Fruit fly (Drosophila melanogaster): ENCODE measurements around the gene CG3527.

Gene CG3527

dm6 chrX:4581769-4582168 is 30.0 kb downstream of the CG3527 start (continued):
- TF ChIP-seq Fer3 (tag; optimal IDR thresholded peaks at IDR 0.05) (no peak), CG10147 (GFP tag; optimal IDR thresholded peaks at IDR 0.05) (no peak), CG16863 (GFP tag; optimal IDR thresholded peaks at IDR 0.05) (peak; percentile 30), D19B (GFP tag; optimal IDR thresholded peaks at IDR 0.05) (no peak), CG9797 (GFP tag; optimal IDR thresholded peaks at IDR 0.05) (no peak), CG9932 (GFP tag; IDR thresholded peaks at IDR 0.05) (no peak), salm (tag; optimal IDR thresholded peaks at IDR 0.05) (no peak), tna (GFP tag; IDR thresholded peaks at IDR 0.05; ENCODE audit: partially characterized antibody) (no peak), Dll (GFP tag; IDR thresholded peaks at IDR 0.05; ENCODE audit: partially characterized antibody) (no peak), Ets65A (GFP tag) (no peak), Ssrp (tag; optimal IDR thresholded peaks at IDR 0.05) (peak; percentile 63), slp2 (GFP tag; optimal IDR thresholded peaks at IDR 0.05) (peak; percentile 27), vvl (GFP tag; IDR thresholded peaks at IDR 0.05) (peak; percentile 51), CG14965 (GFP tag; optimal IDR thresholded peaks at IDR 0.05; ENCODE audit: borderline replicate concordance) (no peak), amos (GFP tag; IDR thresholded peaks at IDR 0.05; ENCODE audit: partially characterized antibody) (no peak), Poxn (GFP tag; IDR thresholded peaks at IDR 0.05) (no peak), CG1602 (GFP tag; optimal IDR thresholded peaks at IDR 0.05) (peak; percentile 8), HmgD (GFP tag; optimal IDR thresholded peaks at IDR 0.05) (no peak), ttk (GFP tag; IDR thresholded peaks at IDR 0.05) (peak; percentile 32; the same call in 1 of the 2 replicates), CG16779 (GFP tag; IDR thresholded peaks at IDR 0.05) (no peak), Atf-2 (GFP tag; optimal IDR thresholded peaks at IDR 0.05) (peak; percentile 17), CG11085 (GFP tag; IDR thresholded peaks at IDR 0.05) (no peak), CG13424 (tag; optimal IDR thresholded peaks at IDR 0.05) (peak; percentile 50), gsb (GFP tag; IDR thresholded peaks at IDR 0.05) (no peak), zen (tag; optimal IDR thresholded peaks at IDR 0.05) (no peak), Rfx (GFP tag; IDR thresholded peaks at IDR 0.05) (no peak), CG3847 (GFP tag; IDR thresholded peaks at IDR 0.05) (no peak), CG12155 (GFP tag; optimal IDR thresholded peaks at IDR 0.05) (no peak), CG17612 (GFP tag; IDR thresholded peaks at IDR 0.05) (no peak), E2f1 (GFP tag; IDR thresholded peaks at IDR 0.05) (peak; percentile 45), CG31365 (tag; optimal IDR thresholded peaks at IDR 0.05) (no peak), ftz-f1 (GFP tag; optimal IDR thresholded peaks at IDR 0.05) (no peak), crol (GFP tag; IDR thresholded peaks at IDR 0.05) (no peak), Oli (tag; optimal IDR thresholded peaks at IDR 0.05) (peak; percentile 51), ap (GFP tag; IDR thresholded peaks at IDR 0.05) (no peak), Jarid2 (GFP tag; optimal IDR thresholded peaks at IDR 0.05) (no peak), otp (GFP tag; IDR thresholded peaks at IDR 0.05) (no peak; the same call in 2 of the 3 replicates), CG18619 (GFP tag; optimal IDR thresholded peaks at IDR 0.05) (peak; percentile 1), CG12236 (GFP tag; optimal IDR thresholded peaks at IDR 0.05) (no peak), CG7372 (GFP tag; IDR thresholded peaks at IDR 0.05) (no peak), CG12942 (GFP tag; optimal IDR thresholded peaks at IDR 0.05) (no peak), ems (GFP tag; optimal IDR thresholded peaks at IDR 0.05) (no peak), CG6791 (GFP tag; IDR thresholded peaks at IDR 0.05; ENCODE audit: partially characterized antibody) (no peak), her (GFP tag; optimal IDR thresholded peaks at IDR 0.05) (no peak), B-H1 (GFP tag; IDR thresholded peaks at IDR 0.05) (no peak), Tbp (GFP tag; optimal IDR thresholded peaks at IDR 0.05) (no peak), lbe (GFP tag; optimal IDR thresholded peaks at IDR 0.05) (no peak), CG2116 (GFP tag; optimal IDR thresholded peaks at IDR 0.05) (no peak), CG11093 (GFP tag; IDR thresholded peaks at IDR 0.05) (peak; percentile 43; the same call in 1 of the 3 replicates), Xrp1 (GFP tag; IDR thresholded peaks at IDR 0.05) (peak; percentile 73), Myb (GFP tag; optimal IDR thresholded peaks at IDR 0.05) (no peak), CG2129 (GFP tag; IDR thresholded peaks at IDR 0.05; ENCODE audit: partially characterized antibody) (no peak), so (GFP tag; IDR thresholded peaks at IDR 0.05) (no peak)
